Fruit fly (Drosophila melanogaster): ENCODE results near the gene CG15824.

CG15824 gene

DNA sequence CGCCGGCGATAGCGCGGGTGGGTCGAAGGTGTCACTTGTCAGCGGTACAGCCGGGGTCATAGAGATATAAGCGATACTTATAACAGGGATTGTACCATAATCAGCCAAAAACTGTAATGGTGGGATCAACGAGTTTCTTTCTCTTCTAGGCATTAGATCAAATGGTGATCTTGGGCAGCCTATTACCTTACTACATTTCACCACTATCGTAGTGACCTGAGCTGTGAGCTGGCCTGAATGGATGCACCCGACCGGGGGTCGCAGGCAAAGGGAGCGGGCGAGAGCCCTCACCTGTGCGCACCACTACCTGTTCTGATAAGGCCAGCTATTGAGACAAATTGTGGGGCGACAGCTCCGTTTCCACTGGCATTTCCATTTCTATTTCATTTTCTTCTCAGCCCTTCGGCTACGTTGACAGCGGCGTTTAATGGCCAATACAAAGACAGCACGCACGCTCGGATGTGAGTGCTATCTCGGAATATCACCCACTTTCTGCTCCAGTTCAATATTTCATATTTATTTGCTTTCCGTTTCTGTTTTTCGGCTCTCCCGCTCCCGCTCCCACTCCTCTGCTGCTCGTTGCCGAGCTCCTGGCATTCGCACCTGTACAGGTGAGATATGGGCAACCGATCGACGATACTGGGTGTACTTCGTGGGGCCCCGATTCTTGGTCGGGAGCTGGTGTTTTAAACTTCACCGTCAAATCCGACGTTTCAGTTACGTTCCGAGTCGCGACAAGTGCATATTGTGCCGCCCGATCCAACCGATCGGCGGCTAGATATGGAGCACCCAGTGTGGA lies 28.1 kb downstream of the CG15824 start:
- TF ChIP-seq vfl (GFP tag; optimal IDR thresholded peaks at IDR 0.05) (peak; percentile 38), chif (GFP tag; optimal IDR thresholded peaks at IDR 0.05) (peak; percentile 53 to 79), Hr39 (optimal IDR thresholded peaks at IDR 0.05) (no peak), Usf (GFP tag; optimal IDR thresholded peaks at IDR 0.05) (peak; percentile 31), fru (optimal IDR thresholded peaks at IDR 0.05) (no peak), CG18599 (GFP tag; optimal IDR thresholded peaks at IDR 0.05) (peak; percentile 75), tap (tag; optimal IDR thresholded peaks at IDR 0.05) (peak; percentile 71), Eip74EF (GFP tag; optimal IDR thresholded peaks at IDR 0.05) (peak in 1 of 2 experiments; percentile 77), CG34422 (GFP tag; IDR thresholded peaks at IDR 0.05) (peak; percentile 83), CoRest (tag; optimal IDR thresholded peaks at IDR 0.05) (peak; percentile 76), CG11504 (tag; optimal IDR thresholded peaks at IDR 0.05) (peak; percentile 86), CG31365 (tag; optimal IDR thresholded peaks at IDR 0.05) (peak; percentile 24), CG7928 (GFP tag; optimal IDR thresholded peaks at IDR 0.05) (no peak), zf30C (GFP tag; optimal IDR thresholded peaks at IDR 0.05) (no peak), gsb (GFP tag; IDR thresholded peaks at IDR 0.05) (no peak), yki (optimal IDR thresholded peaks at IDR 0.05) (no peak), E2f1 (GFP tag; IDR thresholded peaks at IDR 0.05) (peak; percentile 82), CG12155 (GFP tag; optimal IDR thresholded peaks at IDR 0.05) (peak; percentile 61), CG2129 (GFP tag; IDR thresholded peaks at IDR 0.05; ENCODE audit: partially characterized antibody) (no peak), D (optimal IDR thresholded peaks at IDR 0.05) (no peak), D (GFP tag; optimal IDR thresholded peaks at IDR 0.05) (peak; percentile 80), Dad (GFP tag; optimal IDR thresholded peaks at IDR 0.05) (peak; percentile 70), CkIIα-i1 (GFP tag; IDR thresholded peaks at IDR 0.05) (no peak), Deaf1 (tag; optimal IDR thresholded peaks at IDR 0.05) (peak; percentile 96), Trl (optimal IDR thresholded peaks at IDR 0.05) (peak in 1 of 2 experiments; percentile 13), Trl (GFP tag; optimal IDR thresholded peaks at IDR 0.05) (peak; percentile 66), unc-4 (GFP tag; IDR thresholded peaks at IDR 0.05; ENCODE audit: partially characterized antibody) (no peak), zfh1 (GFP tag; IDR thresholded peaks at IDR 0.05) (peak; percentile 94), CG1233 (GFP tag; optimal IDR thresholded peaks at IDR 0.05) (peak; percentile 60), CG2116 (GFP tag; optimal IDR thresholded peaks at IDR 0.05) (no peak), mld (GFP tag; IDR thresholded peaks at IDR 0.05; ENCODE audit: partially characterized antibody) (no peak), CG8924 (tag; optimal IDR thresholded peaks at IDR 0.05) (peak; percentile 82), Dbx (GFP tag; IDR thresholded peaks at IDR 0.05) (0 out of 3 replicates have a peak, but pooled peaks have one; percentile 17), zen2 (GFP tag; IDR thresholded peaks at IDR 0.05; ENCODE audit: partially characterized antibody) (no peak), Hmr (GFP tag; optimal IDR thresholded peaks at IDR 0.05) (peak; percentile 58), ap (GFP tag; IDR thresholded peaks at IDR 0.05) (peak; percentile 83), CG9932 (GFP tag; IDR thresholded peaks at IDR 0.05) (peak; percentile 40), odd (GFP tag; optimal IDR thresholded peaks at IDR 0.05) (peak; percentile 61), CG14667 (GFP tag; IDR thresholded peaks at IDR 0.05) (peak; percentile 74), D19A (tag; optimal IDR thresholded peaks at IDR 0.05) (peak; percentile 68), TFAM (GFP tag; optimal IDR thresholded peaks at IDR 0.05) (no peak), dmrt99B (tag; optimal IDR thresholded peaks at IDR 0.05) (peak; percentile 88), CG14050 (GFP tag; IDR thresholded peaks at IDR 0.05) (peak; percentile 65), CG9437 (GFP tag; optimal IDR thresholded peaks at IDR 0.05) (peak; percentile 12), CG17568 (GFP tag; optimal IDR thresholded peaks at IDR 0.05) (no peak), CG15479 (GFP tag; optimal IDR thresholded peaks at IDR 0.05) (no peak), CG3065 (GFP tag; optimal IDR thresholded peaks at IDR 0.05) (peak; percentile 34), CG7271 (tag; optimal IDR thresholded peaks at IDR 0.05) (peak; percentile 20), NC2α (GFP tag; optimal IDR thresholded peaks at IDR 0.05) (peak; percentile 35), gcm (GFP tag; optimal IDR thresholded peaks at IDR 0.05) (peak; percentile 78)
